Worm (Caenorhabditis elegans): ENCODE results near the gene rom-4.

ce11 chrIV:17048257-17048656, 52.6 kb downstream of the rom-4 start, which contains the start of gene athp-3:
- TF ChIP-seq tab-1 (GFP tag; IDR thresholded peaks at IDR 0.05), result no peak
- TF ChIP-seq klf-2 (GFP tag; conservative IDR thresholded peaks at IDR 0.05), result no peak
- no peak for TF ChIP-seq cog-1 (tag; optimal IDR thresholded peaks at IDR 0.05)
- no peak for TF ChIP-seq ztf-29 (GFP tag; IDR thresholded peaks at IDR 0.05)
- TF ChIP-seq med-1 (GFP tag; optimal IDR thresholded peaks at IDR 0.05; ENCODE audit: insufficient read depth), result no peak
- TF ChIP-seq ref-1 (GFP tag; conservative IDR thresholded peaks at IDR 0.05), result no peak
- TF ChIP-seq flt-1 (GFP tag; IDR thresholded peaks at IDR 0.05), result no peak
- TF ChIP-seq T22C8.4 (GFP tag; IDR thresholded peaks at IDR 0.05), result no peak

All from whole organism, midembryonic.